Worm (Caenorhabditis elegans): ENCODE data around the gene apc-10.

- TF ChIP-seq ama-1 (optimal IDR thresholded peaks at IDR 0.05) (no peak), fkh-10 (GFP tag; optimal IDR thresholded peaks at IDR 0.05) (no peak), lin-13 (GFP tag; optimal IDR thresholded peaks at IDR 0.05) (no peak), ceh-20 (GFP tag; IDR thresholded peaks at IDR 0.05) (no peak), unc-39 (tag; optimal IDR thresholded peaks at IDR 0.05) (no peak), ZK546.5 (tag; optimal IDR thresholded peaks at IDR 0.05) (no peak), nhr-48 (tag; optimal IDR thresholded peaks at IDR 0.05) (no peak), ceh-82 (tag; optimal IDR thresholded peaks at IDR 0.05) (no peak), unc-62 (GFP tag; optimal IDR thresholded peaks at IDR 0.05 in 1 of 2) (no peak), unc-62 (tag; optimal IDR thresholded peaks at IDR 0.05) (no peak), F49E8.2 (tag; optimal IDR thresholded peaks at IDR 0.05; ENCODE audit: borderline replicate concordance) (no peak)
These were observed 9.2 kb downstream of the apc-10 start, which contains the start of gene F15H10.10 for ce11 chrV:10416925-10417324.
